Worm (Caenorhabditis elegans) whole organism, L1 larva: ENCODE measurements around the gene sli-1.

ENCODE experiments used
- blmp-1 ChIP-seq: fragments of 150-350 bp; optimal IDR thresholded peaks from 2 replicates; lab custom pipeline; 2014; ENCODE audit warnings: missing biosample characterization, missing genetic modification characterization
- ceh-82 ChIP-seq, 3 experiments: fragments of 150-350 bp in 1 of 3; sonication (generic microtip) in 2 of 3; optimal IDR thresholded peaks; 2 replicates each; lab custom pipeline; 2014 to 2017; ENCODE audit warnings: missing biosample characterization in 3 of 3, missing genetic modification characterization in 3 of 3
- ceh-88 ChIP-seq: fragments of 200-800 bp; sonication (Bioruptor generic); IDR thresholded peaks from 2 replicates; pipeline ENCODE4 v1.3.6; 2022; ENCODE audit warnings: missing genetic modification characterization, missing compliant biosample characterization
- ceh-90 ChIP-seq: sonication (generic microtip); optimal IDR thresholded peaks from 2 replicates; lab custom pipeline; 2016; ENCODE audit warnings: missing genetic modification characterization, missing compliant biosample characterization
- dpl-1 ChIP-seq, 3 experiments: fragments of 150-350 bp in 2 of 3; sonication (generic microtip) in 1 of 3; optimal IDR thresholded peaks; 2 replicates each; lab custom pipeline; 2014 to 2017; ENCODE audit warnings: missing biosample characterization in 3 of 3, missing genetic modification characterization in 3 of 3, missing genetic modification reagents in 3 of 3
- efl-1 ChIP-seq, 4 experiments: fragments of 150-350 bp; optimal IDR thresholded peaks in 3 of 4; peaks in 1 of 4; 1 replicate in 1 of 4; 2 replicates in 3 of 4; lab custom pipeline; 2014; ENCODE audit warnings: missing biosample characterization in 2 of 4, missing genetic modification characterization in 2 of 4, missing genetic modification reagents in 2 of 4
- egl-13 ChIP-seq: sonication (generic microtip); optimal IDR thresholded peaks from 2 replicates; lab custom pipeline; 2016; ENCODE audit warnings: missing genotype, missing genetic modification reagents, missing genetic modification characterization, missing compliant biosample characterization
- egl-27 ChIP-seq, 2 experiments: fragments of 150-350 bp in 1 of 2; sonication (generic microtip); optimal IDR thresholded peaks; 3 replicates each; lab custom pipeline; 2017 to 2018; ENCODE audit warnings: missing biosample characterization in 2 of 2, missing genetic modification characterization in 2 of 2, missing genetic modification reagents in 2 of 2
- elt-2 ChIP-seq: sonication (generic microtip); optimal IDR thresholded peaks from 2 replicates; lab custom pipeline; 2016; ENCODE audit warnings: missing genetic modification characterization, mild to moderate bottlenecking, inconsistent platforms, missing compliant biosample characterization, missing genetic modification reagents
- ets-5 ChIP-seq: fragments of 200-800 bp; sonication (Bioruptor generic); IDR thresholded peaks from 2 replicates; pipeline ENCODE4 v1.3.6; 2022; ENCODE audit warnings: missing genetic modification characterization, missing compliant biosample characterization
- fkh-10 ChIP-seq: sonication (generic microtip); optimal IDR thresholded peaks from 2 replicates; lab custom pipeline; 2017; ENCODE audit warnings: missing biosample characterization, missing genetic modification reagents, missing genetic modification characterization
- fkh-4 ChIP-seq: sonication (generic microtip); optimal IDR thresholded peaks from 2 replicates; lab custom pipeline; 2016; ENCODE audit warnings: missing compliant biosample characterization, missing genetic modification characterization, borderline replicate concordance
- fkh-8 ChIP-seq: sonication (generic microtip); optimal IDR thresholded peaks from 2 replicates; lab custom pipeline; 2016; ENCODE audit warnings: mild to moderate bottlenecking, missing genetic modification characterization, missing compliant biosample characterization
- hlh-17 ChIP-seq: fragments of 200-800 bp; sonication (Bioruptor generic); optimal IDR thresholded peaks from 2 replicates; lab custom pipeline; 2018; ENCODE audit warnings: missing genetic modification characterization, mild to moderate bottlenecking, missing compliant biosample characterization, moderate library complexity, borderline replicate concordance
- hlh-4 ChIP-seq: sonication (generic microtip); optimal IDR thresholded peaks from 2 replicates; lab custom pipeline; 2016; ENCODE audit warnings: mild to moderate bottlenecking, missing genetic modification characterization, missing compliant biosample characterization
- irx-1 ChIP-seq: sonication (generic microtip); optimal IDR thresholded peaks from 2 replicates; lab custom pipeline; 2016; ENCODE audit warnings: missing genetic modification characterization, missing compliant biosample characterization
- isw-1 ChIP-seq: fragments of 200-800 bp; sonication (Bioruptor generic); IDR thresholded peaks from 2 replicates; pipeline ENCODE4 v1.3.6; 2022; ENCODE audit warnings: missing genetic modification characterization, missing compliant biosample characterization
- lin-13 ChIP-seq: fragments of 150-350 bp; optimal IDR thresholded peaks from 2 replicates; lab custom pipeline; 2014; ENCODE audit warnings: missing biosample characterization, missing genetic modification reagents, missing genetic modification characterization
- lin-14 ChIP-seq: fragments of 200-800 bp; sonication (Bioruptor generic); optimal IDR thresholded peaks from 2 replicates; lab custom pipeline; 2018; ENCODE audit warnings: mild to moderate bottlenecking, missing genetic modification characterization, moderate library complexity, missing compliant biosample characterization
- lin-15B ChIP-seq: fragments of 150-350 bp; sonication (generic microtip); optimal IDR thresholded peaks from 3 replicates; lab custom pipeline; 2014; ENCODE audit warnings: missing biosample characterization, missing genetic modification characterization
- lin-39 ChIP-seq: fragments of 150-350 bp; optimal IDR thresholded peaks from 2 replicates; lab custom pipeline; 2014; ENCODE audit warnings: missing biosample characterization, missing genetic modification reagents, missing genetic modification characterization
- lir-3 ChIP-seq: sonication (generic microtip); optimal IDR thresholded peaks from 2 replicates; lab custom pipeline; 2016; ENCODE audit warnings: mild to moderate bottlenecking, missing genetic modification characterization, moderate library complexity, missing compliant biosample characterization; ENCODE audit not compliant: poor library complexity
- mab-9 ChIP-seq: fragments of 200-800 bp; sonication (Bioruptor generic); IDR thresholded peaks from 2 replicates; pipeline ENCODE4 v1.3.6; 2022; ENCODE audit warnings: missing genetic modification reagents, missing genetic modification characterization, missing compliant biosample characterization
- nhr-11 ChIP-seq: fragments of 150-350 bp; optimal IDR thresholded peaks from 2 replicates; lab custom pipeline; 2014; ENCODE audit warnings: missing biosample characterization, missing genetic modification characterization
- nhr-19 ChIP-seq: fragments of 200-800 bp; sonication (Bioruptor generic); conservative IDR thresholded peaks from 2 replicates; pipeline ENCODE4 v1.3.6; 2022; ENCODE audit warnings: missing genetic modification characterization, missing compliant biosample characterization
- nhr-28 ChIP-seq: fragments of 150-350 bp; optimal IDR thresholded peaks from 2 replicates; lab custom pipeline; 2014; ENCODE audit warnings: missing biosample characterization, missing genetic modification characterization
- nhr-47 ChIP-seq: sonication (generic microtip); optimal IDR thresholded peaks from 2 replicates; lab custom pipeline; 2016; ENCODE audit warnings: mild to moderate bottlenecking, missing genetic modification characterization, moderate library complexity, missing compliant biosample characterization
- nhr-85 ChIP-seq: sonication (generic microtip); peaks from one replicate; lab custom pipeline; 2016; ENCODE audit warnings: missing genetic modification characterization, inconsistent platforms, missing compliant biosample characterization
- pqm-1 ChIP-seq: sonication (generic microtip); optimal IDR thresholded peaks from 3 replicates; lab custom pipeline; 2017; ENCODE audit warnings: missing biosample characterization, missing genetic modification characterization
- rnt-1 ChIP-seq: sonication (generic microtip); optimal IDR thresholded peaks from 2 replicates; lab custom pipeline; 2016; ENCODE audit warnings: mild to moderate bottlenecking, missing genetic modification characterization, moderate library complexity, missing compliant biosample characterization
- snu-23 ChIP-seq: sonication (generic microtip); optimal IDR thresholded peaks from 2 replicates; lab custom pipeline; 2016; ENCODE audit warnings: missing genetic modification characterization, missing compliant biosample characterization
- swsn-7 ChIP-seq: sonication (generic microtip); optimal IDR thresholded peaks from 2 replicates; lab custom pipeline; 2016; ENCODE audit warnings: missing genetic modification characterization, missing compliant biosample characterization
- unc-86 ChIP-seq: sonication (generic microtip); optimal IDR thresholded peaks from 2 replicates; lab custom pipeline; 2016; ENCODE audit warnings: missing genetic modification characterization, missing compliant biosample characterization
- unc-98 ChIP-seq: fragments of 200-800 bp; sonication (Bioruptor generic); IDR thresholded peaks from 2 replicates; pipeline ENCODE4 v1.3.6; 2022; ENCODE audit warnings: missing genetic modification characterization, missing compliant biosample characterization
- vab-15 ChIP-seq: sonication (generic microtip); optimal IDR thresholded peaks from 2 replicates; lab custom pipeline; 2017; ENCODE audit warnings: missing genotype, mild to moderate bottlenecking, missing genetic modification characterization, missing compliant biosample characterization
- xbp-1 ChIP-seq: sonication (generic microtip); optimal IDR thresholded peaks from 2 replicates; lab custom pipeline; 2016; ENCODE audit warnings: missing genetic modification characterization, missing compliant biosample characterization
- zip-4 ChIP-seq: fragments of 200-800 bp; sonication (Bioruptor generic); optimal IDR thresholded peaks from 2 replicates; lab custom pipeline; 2018; ENCODE audit warnings: mild to moderate bottlenecking, missing genetic modification characterization, moderate library complexity, missing compliant biosample characterization
- ztf-4 ChIP-seq: fragments of 150-350 bp; optimal IDR thresholded peaks from 2 replicates; lab custom pipeline; 2014; ENCODE audit warnings: missing biosample characterization, missing genetic modification characterization

sli-1 gene

DNA sequence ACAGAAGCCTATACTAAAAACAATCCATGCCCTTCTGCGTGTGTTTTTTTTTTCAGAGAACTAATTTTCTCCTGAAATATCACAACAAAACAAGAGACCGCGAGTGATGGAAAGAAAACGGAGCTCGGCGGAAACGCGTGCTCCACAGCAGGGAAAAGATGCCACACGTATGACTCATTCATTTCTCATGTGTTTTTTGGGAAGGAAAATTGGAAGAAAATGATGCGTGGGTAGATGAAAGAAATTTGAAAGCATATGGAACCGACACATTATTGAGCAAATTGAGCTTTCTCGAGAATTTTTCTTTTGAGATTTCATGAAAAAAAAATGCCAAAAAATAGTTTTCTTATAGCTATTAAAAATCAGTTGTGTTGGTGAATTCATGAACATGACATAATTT, 527 bp upstream of the sli-1 start (continued):
- no peak for TF ChIP-seq hlh-17
- no peak for TF ChIP-seq nhr-47
- TF ChIP-seq unc-98 (GFP tag; lab: Robert Waterston, UW), result no peak
- no peak for TF ChIP-seq nhr-19
- no peak for TF ChIP-seq irx-1 (tag; lab: Kevin White, UChicago)
- no peak for TF ChIP-seq egl-13 (tag; lab: Kevin White, UChicago)
- TF ChIP-seq lin-14 (GFP tag; lab: Kevin White, UChicago), result peak; percentile 53
- no peak for TF ChIP-seq mab-9 (GFP tag; lab: Robert Waterston, UW)

DNA sequence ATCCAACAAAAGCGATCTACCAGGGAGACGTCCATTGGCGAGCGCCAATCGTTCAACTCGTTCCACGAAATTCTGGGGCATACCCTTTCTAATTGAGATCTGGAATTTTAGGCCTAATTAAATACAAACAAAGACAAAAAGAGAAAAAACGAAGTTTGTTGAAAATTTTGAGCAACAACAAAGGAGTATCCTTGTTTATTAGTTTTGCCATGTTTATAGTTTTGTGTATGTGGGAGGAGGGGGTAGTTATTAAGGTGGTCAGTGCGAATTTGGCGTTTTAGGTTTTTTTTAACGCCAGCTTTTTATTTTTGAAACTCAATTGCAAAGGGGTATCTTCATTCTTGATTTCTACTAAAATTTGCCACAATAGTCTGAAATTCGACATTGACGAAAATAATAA, 11.4 kb downstream of the sli-1 start, which contains the start of gene irk-2:
Gene irk-2, minus strand, starts transcription at position 101 of the 400 bp plus-strand sequence.
- TF ChIP-seq egl-27 (tag; optimal IDR thresholded peaks at IDR 0.05; lab: Kevin White, UChicago), result no peak
- TF ChIP-seq lir-3 (tag; lab: Kevin White, UChicago), result no peak
- no peak for TF ChIP-seq fkh-8 (tag; lab: Kevin White, UChicago)
- TF ChIP-seq blmp-1 (tag; lab: Kevin White, UChicago), result no peak
- no peak for TF ChIP-seq elt-2 (tag; lab: Kevin White, UChicago)
- TF ChIP-seq xbp-1 (tag; lab: Kevin White, UChicago), result no peak
- no peak for TF ChIP-seq unc-86
- TF ChIP-seq nhr-47, result no peak
- TF ChIP-seq efl-1 (optimal IDR thresholded peaks at IDR 0.05; lab: Kevin White, UChicago), result no peak
- no peak for TF ChIP-seq efl-1 (GFP tag; optimal IDR thresholded peaks at IDR 0.05 in 1 of 2; lab: Kevin White, UChicago)
- no peak for TF ChIP-seq ceh-88 (GFP tag; lab: Robert Waterston, UW)
- no peak for TF ChIP-seq ztf-4
- TF ChIP-seq ets-5 (GFP tag; lab: Robert Waterston, UW), result no peak
- TF ChIP-seq fkh-10 (GFP tag; lab: Kevin White, UChicago), result no peak
- no peak for TF ChIP-seq ceh-82 (tag; optimal IDR thresholded peaks at IDR 0.05; lab: Kevin White, UChicago)
- no peak for TF ChIP-seq pqm-1
- TF ChIP-seq hlh-4 (tag; lab: Kevin White, UChicago), result no peak

DNA sequence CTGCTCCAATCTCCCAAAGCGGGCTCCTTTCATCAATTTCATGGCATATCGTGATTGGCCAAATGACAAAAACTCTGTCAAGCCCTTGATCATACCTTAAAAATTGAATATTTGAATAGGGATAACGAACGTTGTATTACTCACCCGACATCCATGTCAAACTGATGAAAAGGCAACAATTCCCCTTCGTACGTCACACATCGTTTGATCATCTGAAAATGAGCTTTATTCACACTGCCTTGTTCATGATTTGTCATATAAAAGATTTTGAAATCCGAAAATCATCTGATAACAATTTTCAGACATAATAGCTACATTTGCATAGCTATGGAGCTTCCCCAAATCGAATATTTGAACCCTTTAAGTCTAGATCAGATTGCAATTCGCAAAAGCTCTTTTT, 19.3 kb downstream of the sli-1 start, which contains the start of gene M02A10.1:
Gene M02A10.1, plus strand, starts transcription at position 301 of the 400 bp plus-strand sequence.
- TF ChIP-seq swsn-7 (tag; lab: Kevin White, UChicago) (no peak), lin-15B (tag; lab: Kevin White, UChicago) (no peak), vab-15 (tag; lab: Kevin White, UChicago) (no peak), snu-23 (GFP tag; lab: Kevin White, UChicago) (no peak), dpl-1 (GFP tag; optimal IDR thresholded peaks at IDR 0.05; lab: Kevin White, UChicago) (no peak), ceh-90 (tag; lab: Kevin White, UChicago) (no peak), zip-4 (no peak), lir-3 (tag; lab: Kevin White, UChicago) (no peak), nhr-11 (no peak), lin-13 (GFP tag; lab: Kevin White, UChicago) (no peak), rnt-1 (no peak), lin-39 (tag; lab: Kevin White, UChicago) (no peak), isw-1 (GFP tag; lab: Robert Waterston, UW) (no peak), pqm-1 (no peak), nhr-28 (tag; lab: Kevin White, UChicago) (no peak), nhr-85 (tag; lab: Kevin White, UChicago) (no peak), fkh-4 (tag; lab: Kevin White, UChicago) (no peak)
